Worm (Caenorhabditis elegans) whole organism, young adult: ENCODE measurements around the gene epg-3.

Experiments
- B0261.1 ChIP-seq: sonication (generic microtip); optimal IDR thresholded peaks from 2 replicates; lab custom pipeline; 2016; ENCODE audit warnings: mild to moderate bottlenecking, missing genetic modification characterization, moderate library complexity, missing compliant biosample characterization
- C06A6.2 ChIP-seq: fragments of 200-800 bp; sonication (Bioruptor generic); conservative IDR thresholded peaks from 2 replicates; pipeline ENCODE4 v1.3.6; 2022; ENCODE audit warnings: missing genetic modification characterization, missing compliant biosample characterization
- C17E4.6 ChIP-seq: fragments of 200-800 bp; sonication (Bioruptor generic); IDR thresholded peaks from 2 replicates; pipeline ENCODE4 v1.3.6; 2022; ENCODE audit warnings: missing genetic modification reagents, missing genetic modification characterization, missing compliant biosample characterization
- F22D6.2 ChIP-seq: sonication (generic microtip); optimal IDR thresholded peaks from 2 replicates; lab custom pipeline; 2016; ENCODE audit warnings: mild to moderate bottlenecking, missing genetic modification characterization, missing compliant biosample characterization
- F52B5.7 ChIP-seq: sonication (generic microtip); optimal IDR thresholded peaks from 2 replicates; lab custom pipeline; 2016; ENCODE audit warnings: mild to moderate bottlenecking, missing genetic modification characterization, missing compliant biosample characterization
- T26A5.8 ChIP-seq: sonication (generic microtip); optimal IDR thresholded peaks from 2 replicates; lab custom pipeline; 2016; ENCODE audit warnings: missing genetic modification characterization, missing compliant biosample characterization
- Y56A3A.18 ChIP-seq: fragments of 200-800 bp; sonication (Bioruptor generic); IDR thresholded peaks from 2 replicates; pipeline ENCODE4 v1.3.6; 2022; ENCODE audit warnings: missing genetic modification reagents, missing genetic modification characterization, missing compliant biosample characterization
- akir-1 ChIP-seq: fragments of 200-800 bp; sonication (Bioruptor generic); optimal IDR thresholded peaks from 2 replicates; lab custom pipeline; 2018; ENCODE audit warnings: mild to moderate bottlenecking, missing genetic modification characterization, moderate library complexity, missing compliant biosample characterization
- aptf-3 ChIP-seq: fragments of 200-800 bp; sonication (Bioruptor generic); IDR thresholded peaks from 2 replicates; pipeline ENCODE4 v1.3.6; 2022; ENCODE audit warnings: missing genetic modification characterization, missing compliant biosample characterization
- attf-6 ChIP-seq: fragments of 200-800 bp; sonication (Bioruptor generic); IDR thresholded peaks from 2 replicates; pipeline ENCODE4 v1.3.6; 2022; ENCODE audit warnings: missing genetic modification reagents, missing genetic modification characterization, missing compliant biosample characterization
- bed-2 ChIP-seq: fragments of 200-800 bp; sonication (Bioruptor generic); IDR thresholded peaks from 2 replicates; pipeline ENCODE4 v1.3.6; 2022; ENCODE audit warnings: missing genetic modification reagents, missing genetic modification characterization, missing compliant biosample characterization
- ccch-3 ChIP-seq: fragments of 200-800 bp; sonication (Bioruptor generic); optimal IDR thresholded peaks from 2 replicates; lab custom pipeline; 2018; ENCODE audit warnings: mild to moderate bottlenecking, missing genetic modification characterization, missing compliant biosample characterization
- ceh-27 ChIP-seq: fragments of 200-800 bp; sonication (Bioruptor generic); optimal IDR thresholded peaks from 2 replicates; lab custom pipeline; 2018; ENCODE audit warnings: mild to moderate bottlenecking, missing genetic modification characterization, moderate library complexity, missing compliant biosample characterization
- ceh-40 ChIP-seq: fragments of 200-800 bp; sonication (Bioruptor generic); IDR thresholded peaks from 2 replicates; pipeline ENCODE4 v1.3.6; 2022; ENCODE audit warnings: missing genetic modification characterization, missing compliant biosample characterization
- ceh-79 ChIP-seq: sonication (generic microtip); optimal IDR thresholded peaks from 2 replicates; lab custom pipeline; 2017; ENCODE audit warnings: mild to moderate bottlenecking, missing genetic modification characterization, missing compliant biosample characterization
- ceh-91 ChIP-seq: fragments of 200-800 bp; sonication (Bioruptor generic); IDR thresholded peaks from 2 replicates; pipeline ENCODE4 v1.3.6; 2022; ENCODE audit warnings: missing genetic modification reagents, missing genetic modification characterization, missing compliant biosample characterization
- chd-7 ChIP-seq: sonication (generic microtip); optimal IDR thresholded peaks from 2 replicates; lab custom pipeline; 2016; ENCODE audit warnings: mild to moderate bottlenecking, missing genetic modification characterization, moderate library complexity, missing compliant biosample characterization
- efl-1 ChIP-seq: fragments of 150-350 bp; optimal IDR thresholded peaks from 2 replicates; lab custom pipeline; 2014; ENCODE audit warnings: missing biosample characterization, missing genetic modification reagents, missing genetic modification characterization
- egl-18 ChIP-seq: fragments of 200-800 bp; sonication (Bioruptor generic); IDR thresholded peaks from 2 replicates; pipeline ENCODE4 v1.3.6; 2022; ENCODE audit warnings: missing genetic modification reagents, missing genetic modification characterization, missing compliant biosample characterization
- egrh-3 ChIP-seq: fragments of 200-800 bp; sonication (Bioruptor generic); IDR thresholded peaks from 2 replicates; pipeline ENCODE4 v1.3.6; 2022; ENCODE audit warnings: missing genetic modification reagents, missing genetic modification characterization, missing compliant biosample characterization
- ekl-4 ChIP-seq: fragments of 200-800 bp; sonication (Bioruptor generic); IDR thresholded peaks from 2 replicates; pipeline ENCODE4 v1.3.6; 2022; ENCODE audit warnings: missing genetic modification reagents, missing genetic modification characterization, missing compliant biosample characterization
- gei-17 ChIP-seq: fragments of 200-800 bp; sonication (Bioruptor generic); optimal IDR thresholded peaks from 2 replicates; lab custom pipeline; 2018; ENCODE audit warnings: mild to moderate bottlenecking, missing genetic modification characterization, missing compliant biosample characterization
- lag-1 ChIP-seq: fragments of 200-800 bp; sonication (Bioruptor generic); IDR thresholded peaks from 2 replicates; pipeline ENCODE4 v1.3.6; 2022; ENCODE audit warnings: missing genetic modification reagents, missing genetic modification characterization, missing compliant biosample characterization
- lin-26 ChIP-seq: fragments of 200-800 bp; sonication (Bioruptor generic); IDR thresholded peaks from 2 replicates; pipeline ENCODE4 v1.3.6; 2022; ENCODE audit warnings: missing genetic modification reagents, missing genetic modification characterization, missing compliant biosample characterization
- lin-35 ChIP-seq, 3 experiments: fragments of 150-350 bp in 2 of 3; sonication (generic microtip) in 1 of 3; optimal IDR thresholded peaks; 2 replicates each; lab custom pipeline; 2014 to 2018; ENCODE audit warnings: missing biosample characterization in 3 of 3, missing genetic modification characterization in 3 of 3, missing genetic modification reagents in 3 of 3
- lin-40 ChIP-seq: sonication (generic microtip); optimal IDR thresholded peaks from 2 replicates; lab custom pipeline; 2016; ENCODE audit warnings: missing genetic modification characterization, mild to moderate bottlenecking, missing compliant biosample characterization, missing genotype, missing genetic modification reagents
- lin-54 ChIP-seq: fragments of 200-800 bp; sonication (Bioruptor generic); optimal IDR thresholded peaks from 2 replicates; lab custom pipeline; 2018; ENCODE audit warnings: mild to moderate bottlenecking, missing genetic modification characterization, missing compliant biosample characterization
- lir-1 ChIP-seq: fragments of 200-800 bp; sonication (Bioruptor generic); conservative IDR thresholded peaks from 2 replicates; pipeline ENCODE4 v1.3.6; 2022; ENCODE audit warnings: missing genetic modification reagents, missing genetic modification characterization, missing compliant biosample characterization
- madf-6 ChIP-seq: fragments of 200-800 bp; sonication (Bioruptor generic); IDR thresholded peaks from 2 replicates; pipeline ENCODE4 v1.3.6; 2022; ENCODE audit warnings: missing genetic modification reagents, missing genetic modification characterization, missing compliant biosample characterization
- madf-8 ChIP-seq: fragments of 200-800 bp; sonication (Bioruptor generic); conservative IDR thresholded peaks from 2 replicates; pipeline ENCODE4 v1.3.6; 2022; ENCODE audit warnings: missing genetic modification reagents, missing genetic modification characterization, missing compliant biosample characterization
- mel-28 ChIP-seq: sonication (generic microtip); optimal IDR thresholded peaks from 2 replicates; lab custom pipeline; 2016; ENCODE audit warnings: borderline replicate concordance, mild to moderate bottlenecking, missing genetic modification characterization, missing compliant biosample characterization
- nfya-1 ChIP-seq: sonication (generic microtip); optimal IDR thresholded peaks from 2 replicates; lab custom pipeline; 2017; ENCODE audit warnings: antibody characterized with exemption, missing compliant biosample characterization, missing genetic modification characterization, borderline replicate concordance; ENCODE audit not compliant: insufficient read depth
- nfya-2 ChIP-seq: fragments of 200-800 bp; sonication (Bioruptor generic); IDR thresholded peaks from 2 replicates; pipeline ENCODE4 v1.3.6; 2022; ENCODE audit warnings: missing genetic modification reagents, missing genetic modification characterization, missing compliant biosample characterization
- nhr-120 ChIP-seq: fragments of 200-800 bp; sonication (Bioruptor generic); IDR thresholded peaks from 2 replicates; pipeline ENCODE4 v1.3.6; 2022; ENCODE audit warnings: missing genetic modification characterization, missing compliant biosample characterization
- nhr-80 ChIP-seq: sonication (generic microtip); optimal IDR thresholded peaks from 2 replicates; lab custom pipeline; 2016; ENCODE audit warnings: missing genetic modification characterization, missing compliant biosample characterization
- pbrm-1 ChIP-seq: fragments of 200-800 bp; sonication (Bioruptor generic); IDR thresholded peaks from 2 replicates; pipeline ENCODE4 v1.3.6; 2022; ENCODE audit warnings: missing genetic modification reagents, missing genetic modification characterization, missing compliant biosample characterization
- rcor-1 ChIP-seq: fragments of 200-800 bp; sonication (Bioruptor generic); IDR thresholded peaks from 2 replicates; pipeline ENCODE4 v1.3.6; 2022; ENCODE audit warnings: missing genetic modification reagents, missing genetic modification characterization, missing compliant biosample characterization
- snpc-1.1 ChIP-seq: sonication (generic microtip); optimal IDR thresholded peaks from 2 replicates; lab custom pipeline; 2017; ENCODE audit warnings: missing genetic modification characterization, mild to moderate bottlenecking, missing compliant biosample characterization, antibody characterized with exemption, moderate library complexity, missing genotype, missing genetic modification reagents; ENCODE audit not compliant: insufficient read depth
- snpc-3.4 ChIP-seq: sonication (generic microtip); optimal IDR thresholded peaks from 2 replicates; lab custom pipeline; 2017; ENCODE audit warnings: missing genetic modification characterization, mild to moderate bottlenecking, missing compliant biosample characterization, antibody characterized with exemption, moderate library complexity, missing genotype, missing genetic modification reagents
- snpc-4 ChIP-seq, 5 experiments: fragments of 150-350 bp in 1 of 5; sonication (generic microtip) in 4 of 5; optimal IDR thresholded peaks; 2 replicates each; lab custom pipeline; 2014 to 2018; ENCODE audit warnings: missing genetic modification characterization in 5 of 5, missing biosample characterization in 3 of 5, antibody characterized with exemption in 2 of 5, mild to moderate bottlenecking in 2 of 5, missing compliant biosample characterization in 2 of 5, missing genotype in 2 of 5, moderate library complexity in 2 of 5, missing genetic modification reagents in 1 of 5
- unc-130 ChIP-seq: sonication (generic microtip); optimal IDR thresholded peaks from 2 replicates; lab custom pipeline; 2016; ENCODE audit warnings: missing genetic modification reagents, missing genetic modification characterization, missing compliant biosample characterization
- unc-62 ChIP-seq: fragments of 150-350 bp; optimal IDR thresholded peaks from 2 replicates; lab custom pipeline; 2014; ENCODE audit warnings: missing biosample characterization, missing genetic modification reagents, missing genetic modification characterization
- xnd-1 ChIP-seq: sonication (generic microtip); optimal IDR thresholded peaks from 2 replicates; lab custom pipeline; 2016; ENCODE audit warnings: missing genotype, missing genetic modification reagents, missing genetic modification characterization, missing compliant biosample characterization
- ztf-22 ChIP-seq: fragments of 200-800 bp; sonication (Bioruptor generic); optimal IDR thresholded peaks from 2 replicates; lab custom pipeline; 2018; ENCODE audit warnings: mild to moderate bottlenecking, missing genetic modification characterization, moderate library complexity, missing compliant biosample characterization
- ztf-3 ChIP-seq: fragments of 200-800 bp; sonication (Bioruptor generic); optimal IDR thresholded peaks from 2 replicates; lab custom pipeline; 2018; ENCODE audit warnings: mild to moderate bottlenecking, missing genetic modification characterization, missing compliant biosample characterization

Gene epg-3

DNA sequence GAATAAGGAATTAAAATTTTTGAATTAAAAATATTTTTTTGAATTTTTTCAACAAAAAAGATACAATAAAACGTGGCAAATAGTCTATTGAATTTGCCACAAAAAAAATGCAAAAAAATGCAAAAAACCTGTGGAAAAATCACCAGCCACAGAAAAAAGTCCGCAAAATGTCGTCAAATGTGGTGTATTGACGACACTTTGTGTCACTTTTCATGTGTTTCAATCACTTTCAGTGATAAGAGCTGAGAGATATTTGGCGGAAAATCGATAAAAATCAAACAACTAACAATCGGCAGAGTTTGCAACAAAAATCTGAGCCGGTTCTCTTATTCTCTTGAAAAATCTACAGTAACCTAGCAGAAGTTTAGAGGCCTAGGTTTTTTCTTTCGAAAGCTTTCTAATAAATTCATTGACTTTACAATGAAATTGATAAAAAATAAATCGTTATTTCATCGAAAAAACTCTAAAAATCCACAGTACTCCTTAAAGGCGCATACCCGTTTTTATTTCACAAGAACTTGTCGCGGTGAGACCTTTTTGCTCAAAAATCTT, 37.4 kb downstream of the epg-3 start (continued):
- TF ChIP-seq snpc-1.1 (tag; lab: Kevin White, UChicago) (no peak), madf-8 (GFP tag; lab: Robert Waterston, UW) (peak; percentile 44), madf-6 (peak; percentile 47), egl-18 (no peak), nhr-80 (tag; lab: Kevin White, UChicago) (no peak), snpc-4 (GFP tag; optimal IDR thresholded peaks at IDR 0.05; lab: Kevin White, UChicago) (no peak), snpc-4 (tag; optimal IDR thresholded peaks at IDR 0.05; lab: Kevin White, UChicago) (no peak), C06A6.2 (GFP tag; lab: Robert Waterston, UW) (no peak), ceh-27 (GFP tag; lab: Kevin White, UChicago) (no peak), lin-40 (no peak)

DNA sequence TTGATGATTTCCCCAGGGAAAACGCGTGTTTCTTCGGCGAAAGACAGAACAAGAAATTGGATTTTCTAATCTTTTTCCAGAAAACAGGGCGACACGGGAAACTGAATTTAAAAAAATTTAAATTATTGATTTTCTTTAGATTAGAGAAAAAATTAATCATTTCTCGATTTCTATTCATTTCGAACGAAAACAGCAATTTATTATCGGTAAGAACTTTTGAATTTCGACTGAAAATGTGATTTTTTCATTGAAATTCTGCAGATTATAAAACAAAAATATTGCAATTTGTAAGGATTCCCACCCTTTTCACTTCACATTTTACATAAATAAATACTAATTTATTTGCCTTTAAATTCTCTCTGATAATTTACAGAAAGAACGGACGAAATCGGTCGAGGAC, 37.9 kb downstream of the epg-3 start, which contains the start of gene bckd-1A:
Gene bckd-1A (minus strand): TSS at position 101 of the 400 bp plus-strand sequence.
- TF ChIP-seq aptf-3 (no peak), nfya-1 (tag; lab: Kevin White, UChicago) (no peak), unc-130 (GFP tag; lab: Kevin White, UChicago) (no peak), bed-2 (GFP tag; lab: Robert Waterston, UW) (no peak), chd-7 (tag; lab: Kevin White, UChicago) (no peak)

DNA sequence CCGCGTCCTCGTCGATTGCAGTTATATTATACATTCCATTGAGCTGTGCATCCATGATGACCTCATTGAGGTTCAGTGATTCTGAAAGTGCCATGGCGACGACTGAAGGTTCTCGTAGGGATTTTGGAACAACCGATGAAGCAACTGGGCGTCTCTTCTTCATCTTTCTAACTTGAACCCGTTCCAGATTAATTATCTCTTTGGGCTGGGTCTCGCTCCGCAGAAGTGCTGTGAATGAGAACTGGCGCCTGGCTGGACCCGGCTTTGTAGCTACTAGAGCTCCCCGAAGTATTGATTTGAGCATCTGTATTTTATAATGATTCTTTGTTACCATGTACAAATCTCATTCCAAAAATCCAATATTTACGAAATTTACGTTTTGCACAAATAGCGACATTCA, 43.0 kb downstream of the epg-3 start, which contains the start of gene ZK1010.2:
Gene ZK1010.2 (minus strand): TSS at position 304 of the 400 bp plus-strand sequence.
- TF ChIP-seq pbrm-1 (GFP tag; lab: Robert Waterston, UW) (peak; percentile 33; the same call in 1 of the 2 replicates), nfya-2 (GFP tag; lab: Robert Waterston, UW) (no peak), Y56A3A.18 (GFP tag; lab: Robert Waterston, UW) (no peak), lag-1 (GFP tag; lab: Robert Waterston, UW) (no peak), ceh-40 (GFP tag; lab: Robert Waterston, UW) (0 out of 2 replicates have a peak, but pooled peaks have one; percentile 25), B0261.1 (tag; lab: Kevin White, UChicago) (no peak), ekl-4 (peak; percentile 74), efl-1 (GFP tag; lab: Kevin White, UChicago) (no peak), snpc-3.4 (tag; lab: Kevin White, UChicago) (no peak), ceh-91 (GFP tag; lab: Robert Waterston, UW) (no peak), mel-28 (tag; lab: Kevin White, UChicago) (no peak), T26A5.8 (tag; lab: Kevin White, UChicago) (no peak), ztf-22 (no peak), attf-6 (GFP tag; lab: Robert Waterston, UW) (0 out of 2 replicates have a peak, but pooled peaks have one; percentile 54), gei-17 (GFP tag; lab: Kevin White, UChicago) (no peak), lin-26 (no peak), egrh-3 (no peak), F22D6.2 (tag; lab: Kevin White, UChicago) (no peak), lin-54 (GFP tag; lab: Kevin White, UChicago) (peak; percentile 78), ztf-3 (no peak), lin-35 (GFP tag; optimal IDR thresholded peaks at IDR 0.05; lab: Kevin White, UChicago) (peak in 1 of 3 experiments; percentile 6), unc-62 (GFP tag; lab: Kevin White, UChicago) (no peak), C06A6.2 (GFP tag; lab: Robert Waterston, UW) (no peak), rcor-1 (GFP tag; lab: Robert Waterston, UW) (no peak; the same call in 1 of the 2 replicates), xnd-1 (tag; lab: Kevin White, UChicago) (peak; percentile 40), lir-1 (GFP tag; lab: Robert Waterston, UW) (no peak), ceh-79 (tag; lab: Kevin White, UChicago) (peak; percentile 26), ccch-3 (GFP tag; lab: Kevin White, UChicago) (no peak), F52B5.7 (tag; lab: Kevin White, UChicago) (no peak), nhr-120 (GFP tag; lab: Robert Waterston, UW) (no peak), C17E4.6 (GFP tag; lab: Robert Waterston, UW) (peak; percentile 6; the same call in 1 of the 2 replicates), akir-1 (no peak)
